Worm (Caenorhabditis elegans): Measurements from ENCODE around the gene nhr-219.
A peak's percentile ranks its signal among the peaks of the same experiment; 100 is the strongest.

The nhr-219 gene

DNA sequence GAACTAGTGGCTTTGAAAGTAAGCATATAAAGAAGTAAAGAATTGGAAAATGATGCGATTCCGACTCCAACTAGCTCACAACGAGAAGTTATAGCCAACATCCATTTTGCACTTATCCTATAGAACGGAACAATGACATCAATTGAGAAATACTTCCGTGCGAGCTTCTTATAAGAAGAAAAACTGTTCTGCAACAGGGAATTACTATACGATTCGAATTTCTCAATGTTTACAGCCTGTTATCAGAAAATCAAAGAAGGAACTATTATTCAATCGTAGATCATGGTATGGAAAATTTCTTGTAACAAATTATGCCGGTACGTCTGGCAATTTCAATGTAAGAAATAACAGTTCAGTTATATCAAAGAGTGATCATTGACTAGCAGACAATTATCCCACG is 19.8 kb upstream of the nhr-219 start, which contains the start of gene str-85:
Gene str-85, minus strand, starts transcription at position 101 of the 400 bp plus-strand sequence.
- TF ChIP-seq nhr-11 (tag; optimal IDR thresholded peaks at IDR 0.05) (no peak), lin-15B (tag; optimal IDR thresholded peaks at IDR 0.05) (no peak), fkh-2 (tag; optimal IDR thresholded peaks at IDR 0.05) (no peak), lsy-12 (tag; optimal IDR thresholded peaks at IDR 0.05) (no peak), zag-1 (tag; optimal IDR thresholded peaks at IDR 0.05) (no peak), unc-39 (tag; optimal IDR thresholded peaks at IDR 0.05) (no peak), ZK546.5 (tag; optimal IDR thresholded peaks at IDR 0.05) (no peak), egl-5 (tag; optimal IDR thresholded peaks at IDR 0.05) (no peak), jun-1 (tag; optimal IDR thresholded peaks at IDR 0.05) (no peak), snpc-4 (tag; optimal IDR thresholded peaks at IDR 0.05) (no peak)

DNA sequence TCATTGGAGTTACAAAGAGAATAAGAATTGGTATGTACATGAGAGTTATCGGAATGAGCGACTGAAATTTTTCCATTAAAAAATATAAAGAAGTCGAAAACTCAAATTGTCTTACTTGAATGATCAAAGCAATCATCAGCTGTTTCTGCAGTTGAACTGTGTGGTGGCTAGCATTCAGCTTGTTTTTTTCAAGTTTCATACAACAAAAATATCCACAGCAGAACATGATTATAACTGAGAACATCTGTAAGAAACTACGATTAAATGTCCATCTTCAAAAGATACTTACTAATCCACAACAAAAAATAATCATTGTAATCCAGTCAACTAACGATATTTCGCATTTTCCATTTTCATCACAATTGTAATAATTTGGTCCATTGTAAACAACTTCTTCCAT is 18.8 kb upstream of the nhr-219 start:
- TF ChIP-seq nhr-12 (tag; optimal IDR thresholded peaks at IDR 0.05): no peak
- no peak for TF ChIP-seq ceh-82 (tag; optimal IDR thresholded peaks at IDR 0.05)
- TF ChIP-seq nhr-67 (tag; optimal IDR thresholded peaks at IDR 0.05): no peak
- TF ChIP-seq lin-15B (tag; optimal IDR thresholded peaks at IDR 0.05): no peak
- no peak for TF ChIP-seq unc-62 (GFP tag; optimal IDR thresholded peaks at IDR 0.05)
- TF ChIP-seq tbx-2 (tag; optimal IDR thresholded peaks at IDR 0.05): no peak
- no peak for TF ChIP-seq hmg-11 (tag; optimal IDR thresholded peaks at IDR 0.05)
- TF ChIP-seq lsy-12 (tag; optimal IDR thresholded peaks at IDR 0.05): no peak
- no peak for TF ChIP-seq ceh-9 (tag; optimal IDR thresholded peaks at IDR 0.05)

DNA sequence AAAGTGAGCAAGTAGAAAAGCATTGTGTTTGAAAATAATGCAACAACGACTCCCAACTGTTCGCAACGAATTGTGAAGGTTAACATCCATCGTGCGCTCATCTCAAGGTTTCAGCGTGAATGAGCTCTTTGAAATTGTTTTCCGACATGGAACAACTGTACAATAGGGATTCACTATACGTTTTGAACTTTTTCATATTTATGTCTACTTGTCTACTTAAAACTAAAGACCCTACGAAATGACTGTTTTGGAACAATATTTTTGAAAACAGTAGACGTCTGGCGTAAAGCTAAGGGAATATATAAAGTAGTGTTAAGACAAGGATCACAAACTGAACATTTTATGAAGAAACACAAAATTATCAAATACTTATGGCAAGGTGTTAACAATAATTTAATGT is 17.6 kb upstream of the nhr-219 start, which contains the start of gene str-86:
Gene str-86, minus strand, starts transcription at position 101 of the 400 bp plus-strand sequence.
- TF ChIP-seq mml-1 (tag; optimal IDR thresholded peaks at IDR 0.05): no peak
- TF ChIP-seq mdl-1 (tag; optimal IDR thresholded peaks at IDR 0.05): no peak
- TF ChIP-seq nhr-77 (tag; optimal IDR thresholded peaks at IDR 0.05): no peak
- no peak for TF ChIP-seq egl-5 (tag; optimal IDR thresholded peaks at IDR 0.05)
- no peak for TF ChIP-seq elt-2 (tag; optimal IDR thresholded peaks at IDR 0.05)
- no peak for TF ChIP-seq ceh-16 (tag; optimal IDR thresholded peaks at IDR 0.05)
- TF ChIP-seq unc-39 (tag; optimal IDR thresholded peaks at IDR 0.05): no peak
- TF ChIP-seq nhr-237 (tag; optimal IDR thresholded peaks at IDR 0.05): no peak
- no peak for TF ChIP-seq elt-1 (tag; optimal IDR thresholded peaks at IDR 0.05)
- no peak for TF ChIP-seq nhr-25 (tag; optimal IDR thresholded peaks at IDR 0.05)
- no peak for TF ChIP-seq lin-15B (tag; optimal IDR thresholded peaks at IDR 0.05)
- TF ChIP-seq jun-1 (tag; optimal IDR thresholded peaks at IDR 0.05): no peak
- TF ChIP-seq lsy-12 (tag; optimal IDR thresholded peaks at IDR 0.05): no peak
- no peak for TF ChIP-seq fkh-2 (tag; optimal IDR thresholded peaks at IDR 0.05)
- TF ChIP-seq ZK546.5 (tag; optimal IDR thresholded peaks at IDR 0.05): no peak
- TF ChIP-seq tbx-2 (tag; optimal IDR thresholded peaks at IDR 0.05): no peak
- TF ChIP-seq eor-1 (tag; optimal IDR thresholded peaks at IDR 0.05): no peak
- no peak for TF ChIP-seq ceh-9 (tag; optimal IDR thresholded peaks at IDR 0.05)
- TF ChIP-seq R02D3.7 (tag; optimal IDR thresholded peaks at IDR 0.05): no peak
- TF ChIP-seq zag-1 (tag; optimal IDR thresholded peaks at IDR 0.05): no peak

DNA sequence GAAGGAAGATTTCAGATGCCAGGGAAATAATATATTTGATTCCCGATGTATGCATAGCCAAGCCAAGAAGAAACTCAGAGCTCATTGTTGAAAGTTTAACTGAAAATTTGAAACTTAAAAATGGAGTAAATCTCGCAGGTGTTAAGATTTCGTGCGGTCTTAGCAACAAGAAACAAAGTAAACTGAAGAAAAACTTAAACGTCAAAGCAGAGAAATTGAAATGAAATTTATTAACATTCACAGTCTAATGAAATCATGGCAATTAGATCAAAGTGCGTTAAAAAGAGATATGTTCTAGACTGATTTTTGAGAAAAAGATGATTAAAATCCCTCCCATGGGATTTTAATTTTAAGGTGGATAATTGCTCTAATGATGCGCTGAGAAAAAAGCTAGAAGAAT is 14.9 kb upstream of the nhr-219 start, which contains the start of gene str-84:
Gene str-84, minus strand, starts transcription at position 101 of the 400 bp plus-strand sequence.
- TF ChIP-seq ceh-28 (tag; optimal IDR thresholded peaks at IDR 0.05) (no peak), ama-1 (optimal IDR thresholded peaks at IDR 0.05) (no peak), fkh-10 (GFP tag; optimal IDR thresholded peaks at IDR 0.05) (no peak), nhr-76 (tag; optimal IDR thresholded peaks at IDR 0.05) (no peak), aly-2 (tag; optimal IDR thresholded peaks at IDR 0.05) (no peak), pha-4 (tag; optimal IDR thresholded peaks at IDR 0.05) (no peak), mdl-1 (tag; optimal IDR thresholded peaks at IDR 0.05) (no peak), nhr-11 (tag; optimal IDR thresholded peaks at IDR 0.05) (no peak), mml-1 (tag; optimal IDR thresholded peaks at IDR 0.05) (no peak), lin-15B (tag; optimal IDR thresholded peaks at IDR 0.05) (no peak), nhr-25 (tag; optimal IDR thresholded peaks at IDR 0.05) (no peak)

DNA sequence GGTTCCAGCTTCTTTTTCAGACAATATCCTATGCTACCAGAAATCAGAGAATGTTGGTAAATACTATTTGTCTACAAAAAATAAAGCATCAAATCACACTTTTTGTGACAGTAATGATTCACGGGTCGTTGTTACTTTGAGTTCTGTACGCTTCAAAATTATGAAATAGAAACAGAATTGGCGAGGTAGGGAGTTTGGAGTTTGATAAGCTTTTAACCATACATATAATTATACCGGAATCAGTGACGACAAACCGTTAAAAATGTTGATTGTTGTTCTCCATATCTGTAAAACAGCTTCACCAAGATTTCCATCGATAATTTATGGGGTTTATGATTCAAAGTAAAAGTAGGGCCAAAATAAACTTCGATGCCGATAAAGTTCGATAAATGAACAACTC is 11.9 kb upstream of the nhr-219 start:
- TF ChIP-seq pqm-1 (tag; optimal IDR thresholded peaks at IDR 0.05) (peak; percentile 55), unc-39 (tag; optimal IDR thresholded peaks at IDR 0.05) (no peak), mdl-1 (tag; optimal IDR thresholded peaks at IDR 0.05) (no peak), elt-2 (tag; optimal IDR thresholded peaks at IDR 0.05) (peak; percentile 4), nhr-67 (tag; optimal IDR thresholded peaks at IDR 0.05) (no peak)

Data from whole organism, L3 larva.